Fruit fly (Drosophila melanogaster): Measurements from ENCODE around the gene pths.

- no peak for TF ChIP-seq D1 (tag; optimal IDR thresholded peaks at IDR 0.05)
- no peak for TF ChIP-seq CG12605 (GFP tag; IDR thresholded peaks at IDR 0.05)
- TF ChIP-seq CG9948 (tag; optimal IDR thresholded peaks at IDR 0.05), result no peak
Observed at dm6 chr2L:21179217-21179520, 36.1 kb downstream of the pths start.
